Fruit fly (Drosophila melanogaster): Measurements from ENCODE around the gene swa.
A peak's percentile ranks its signal among the peaks of the same experiment; 100 is the strongest.

Gene swa

DNA sequence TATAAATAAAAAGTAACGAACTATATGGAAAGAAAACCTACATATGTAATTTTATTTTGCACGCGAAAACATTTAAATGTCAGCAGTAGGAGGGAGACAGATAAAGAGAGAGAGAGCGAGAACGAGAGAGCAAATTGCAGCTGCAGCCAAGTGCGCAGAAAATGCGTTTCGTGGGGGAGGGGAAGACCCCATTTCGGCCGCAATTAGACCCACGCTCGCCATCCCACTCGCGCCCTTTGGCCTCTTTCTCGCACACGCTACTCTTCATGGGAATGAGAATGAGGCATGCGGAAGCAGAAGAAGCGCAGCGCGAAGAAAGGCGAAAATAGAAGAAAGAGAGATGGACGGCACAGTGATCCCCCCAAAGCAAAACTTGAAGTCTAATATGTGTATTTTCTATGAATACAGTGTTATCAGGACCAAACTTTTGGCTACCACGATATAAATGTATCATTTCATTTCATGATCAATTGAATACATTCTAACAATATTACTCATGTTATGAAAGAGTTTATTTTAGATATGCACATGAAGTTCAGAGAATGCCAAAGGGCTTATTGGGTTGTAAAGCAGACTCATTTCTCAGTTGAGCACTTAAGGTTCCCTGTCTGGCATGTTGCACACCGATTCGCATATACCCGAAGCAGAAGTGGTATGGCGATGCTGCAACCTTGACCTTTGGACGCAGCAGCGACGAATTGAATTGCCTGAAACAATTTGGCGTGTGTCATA lies 32.4 kb downstream of the swa start (continued):
- TF ChIP-seq CG15336 (GFP tag; IDR thresholded peaks at IDR 0.05) (peak; percentile 41; the same call in 1 of the 2 replicates), CG34406 (GFP tag; optimal IDR thresholded peaks at IDR 0.05) (peak; percentile 2), eg (GFP tag; IDR thresholded peaks at IDR 0.05) (peak; percentile 35; the same call in 2 of the 3 replicates), CG8319 (GFP tag; optimal IDR thresholded peaks at IDR 0.05) (peak; percentile 9), acj6 (GFP tag; optimal IDR thresholded peaks at IDR 0.05) (peak; percentile 14), Blimp-1 (GFP tag; optimal IDR thresholded peaks at IDR 0.05) (no peak), CG7368 (GFP tag; optimal IDR thresholded peaks at IDR 0.05) (no peak), fd59A (GFP tag; optimal IDR thresholded peaks at IDR 0.05) (peak; percentile 26), CG11902 (GFP tag; optimal IDR thresholded peaks at IDR 0.05) (no peak)

DNA sequence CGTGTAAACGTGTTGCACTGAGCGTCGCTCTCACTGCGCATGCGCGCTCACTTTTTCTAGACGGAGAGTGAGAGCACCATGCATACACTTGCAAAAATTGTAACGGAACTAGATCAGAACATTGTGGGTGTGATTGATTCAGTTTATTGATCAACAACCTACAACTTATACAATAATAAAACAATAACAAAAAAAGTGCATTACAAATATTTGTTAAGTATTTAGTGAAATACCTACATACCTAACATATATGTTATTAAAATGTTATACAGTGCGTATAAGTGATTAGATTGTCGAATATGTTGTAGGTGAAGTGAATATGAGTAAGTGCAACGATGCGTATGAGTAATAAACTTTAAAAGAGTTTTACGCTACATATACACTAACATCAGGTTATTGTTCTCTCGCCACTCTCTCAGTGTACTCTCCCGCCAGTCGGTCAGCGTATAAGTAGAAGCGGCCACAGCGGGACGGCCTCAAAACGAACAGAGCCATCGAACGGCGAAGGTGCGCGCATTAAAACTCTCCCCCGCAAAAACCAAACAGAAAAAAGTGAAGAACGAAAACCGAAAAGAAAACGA lies 35.0 kb downstream of the swa start, which contains the start of gene CG42240:
Gene CG42240 (plus strand): TSS at position 474 of the 581 bp plus-strand sequence.
- TF ChIP-seq Gug (GFP tag; IDR thresholded peaks at IDR 0.05) (peak; percentile 73), topi (GFP tag; optimal IDR thresholded peaks at IDR 0.05) (peak; percentile 93), Eip75B (GFP tag; optimal IDR thresholded peaks at IDR 0.05) (peak; percentile 96), fd85E (GFP tag; optimal IDR thresholded peaks at IDR 0.05) (peak; percentile 74), OdsH (GFP tag; optimal IDR thresholded peaks at IDR 0.05) (peak; percentile 94), eg (GFP tag; IDR thresholded peaks at IDR 0.05) (peak; percentile 66), spab (GFP tag; optimal IDR thresholded peaks at IDR 0.05) (peak; percentile 92), CG10669 (GFP tag; optimal IDR thresholded peaks at IDR 0.05) (peak; percentile 94), Eip78C (GFP tag) (peak; percentile 99), CG9139 (GFP tag; optimal IDR thresholded peaks at IDR 0.05) (peak; percentile 86), CG4318 (GFP tag; optimal IDR thresholded peaks at IDR 0.05) (peak; percentile 95), CG8632 (GFP tag; optimal IDR thresholded peaks at IDR 0.05) (peak; percentile 94), Blimp-1 (GFP tag; optimal IDR thresholded peaks at IDR 0.05) (peak; percentile 86), salr (GFP tag; optimal IDR thresholded peaks at IDR 0.05) (peak; percentile 75 to 96), Lpt (GFP tag; optimal IDR thresholded peaks at IDR 0.05) (peak; percentile 94), vri (GFP tag; optimal IDR thresholded peaks at IDR 0.05) (peak; percentile 87), Hr38 (GFP tag; optimal IDR thresholded peaks at IDR 0.05) (no peak), achi (GFP tag; optimal IDR thresholded peaks at IDR 0.05) (peak; percentile 95), CG6163 (GFP tag; IDR thresholded peaks at IDR 0.05) (peak; percentile 72), CG7368 (GFP tag; optimal IDR thresholded peaks at IDR 0.05) (peak; percentile 91), cyc (GFP tag; optimal IDR thresholded peaks at IDR 0.05) (peak; percentile 88), Sox15 (GFP tag; optimal IDR thresholded peaks at IDR 0.05) (peak; percentile 82), fkh (GFP tag; optimal IDR thresholded peaks at IDR 0.05) (peak; percentile 5), Ets96B (tag; optimal IDR thresholded peaks at IDR 0.05) (peak; percentile 92), Met (GFP tag; optimal IDR thresholded peaks at IDR 0.05) (peak; percentile 95), dac (GFP tag; optimal IDR thresholded peaks at IDR 0.05) (peak; percentile 90), acj6 (GFP tag; optimal IDR thresholded peaks at IDR 0.05) (peak; percentile 92), ss (GFP tag; optimal IDR thresholded peaks at IDR 0.05) (peak; percentile 93 to 95), CG31627 (GFP tag; optimal IDR thresholded peaks at IDR 0.05) (peak; percentile 88), CG10631 (GFP tag; optimal IDR thresholded peaks at IDR 0.05) (peak; percentile 92), fd59A (GFP tag; optimal IDR thresholded peaks at IDR 0.05) (peak; percentile 93), CG3032 (tag; optimal IDR thresholded peaks at IDR 0.05) (peak; percentile 92), Hr39 (GFP tag; optimal IDR thresholded peaks at IDR 0.05) (peak; percentile 88), Ets21C (GFP tag; optimal IDR thresholded peaks at IDR 0.05) (peak; percentile 86), dsx (GFP tag; optimal IDR thresholded peaks at IDR 0.05; ENCODE audit: poor library complexity, severe bottlenecking) (peak; percentile 91), CG8119 (GFP tag; IDR thresholded peaks at IDR 0.05) (peak; percentile 96), CG16779 (tag; optimal IDR thresholded peaks at IDR 0.05) (peak; percentile 92), CG34406 (GFP tag; optimal IDR thresholded peaks at IDR 0.05) (peak; percentile 95), lz (GFP tag; optimal IDR thresholded peaks at IDR 0.05) (peak; percentile 94), CG6792 (GFP tag; optimal IDR thresholded peaks at IDR 0.05) (peak; percentile 95), CG6276 (GFP tag; optimal IDR thresholded peaks at IDR 0.05) (peak; percentile 97), CG15336 (GFP tag; IDR thresholded peaks at IDR 0.05) (peak; percentile 92), svp (GFP tag) (peak; percentile 97), pdm3 (GFP tag; optimal IDR thresholded peaks at IDR 0.05) (peak; percentile 95), CG3919 (GFP tag; optimal IDR thresholded peaks at IDR 0.05) (peak; percentile 95)

Measured in whole organism, prepupa.